Worm (Caenorhabditis elegans) whole organism, L4/young adult: Measurements from ENCODE around the gene Y38H6C.24.
"Not testable (repeated sequence)": the region's sequence is repeated elsewhere in the genome, so short reads cannot be mapped to it uniquely, and the experiment has no call there.

Source experiments
- W03F9.2 ChIP-seq: fragments of 150-350 bp; optimal IDR thresholded peaks from 2 replicates; lab custom pipeline; 2014; ENCODE audit warnings: missing biosample characterization, missing genetic modification characterization
- dao-5 ChIP-seq: sonication (generic microtip); optimal IDR thresholded peaks from 2 replicates; lab custom pipeline; 2016; ENCODE audit warnings: missing genotype, missing genetic modification characterization, moderate library complexity, missing compliant biosample characterization
- him-1 ChIP-seq: sonication (generic microtip); optimal IDR thresholded peaks from 2 replicates; lab custom pipeline; 2016; ENCODE audit warnings: missing genotype, missing genetic modification reagents, missing genetic modification characterization, missing compliant biosample characterization

The Y38H6C.24 gene

DNA sequence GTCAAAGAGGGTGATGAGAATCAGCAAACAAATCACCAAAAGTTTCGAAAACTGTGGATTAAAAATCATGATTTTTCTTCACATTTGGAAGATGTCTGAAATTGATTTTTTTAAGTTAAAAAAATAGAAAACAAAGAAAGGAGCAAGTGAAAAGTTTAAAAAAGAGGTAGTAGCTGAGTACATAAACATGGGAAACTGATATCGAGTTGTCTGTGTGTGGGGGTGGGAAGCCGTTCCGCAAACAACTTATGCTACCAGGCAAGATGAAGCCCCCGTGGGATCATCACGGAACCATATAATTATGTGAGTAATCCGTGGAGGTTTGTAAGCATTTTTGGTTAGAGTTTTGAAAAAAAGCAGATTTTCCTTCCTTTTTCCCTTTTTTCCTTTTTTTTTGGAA, 24.9 kb downstream of the Y38H6C.24 start, which contains the start of gene Y38H6C.20:
Gene Y38H6C.20, minus strand, starts transcription at position 101 of the 400 bp plus-strand sequence.
- TF ChIP-seq dao-5 (tag; lab: Kevin White, UChicago) (no peak), him-1 (tag; lab: Kevin White, UChicago) (no peak), W03F9.2 (tag; lab: Kevin White, UChicago) (no peak)

DNA sequence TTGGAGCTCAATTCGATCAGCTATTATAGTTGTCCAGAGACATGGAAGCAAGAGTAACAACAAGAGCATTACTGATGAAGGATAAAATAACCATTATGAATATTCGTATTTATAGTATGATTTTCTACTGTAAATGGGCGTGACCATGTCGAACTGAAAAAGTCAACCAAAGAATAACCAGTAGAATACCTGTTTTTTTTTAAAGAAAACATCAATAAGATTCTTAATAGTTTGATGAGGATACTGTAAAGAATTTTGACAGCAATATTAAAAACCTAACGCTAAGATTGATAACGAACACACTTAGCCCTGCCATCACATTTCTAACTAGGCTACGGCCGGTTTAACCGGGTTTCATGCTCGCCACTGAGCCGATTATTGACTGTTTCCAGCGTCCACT, 26.7 kb downstream of the Y38H6C.24 start, which contains the start of gene vmo-1:
Gene vmo-1, minus strand, starts transcription at position 101 of the 400 bp plus-strand sequence.
- TF ChIP-seq W03F9.2 (tag; lab: Kevin White, UChicago) (no peak), him-1 (tag; lab: Kevin White, UChicago) (no peak), dao-5 (tag; lab: Kevin White, UChicago) (no peak)

DNA sequence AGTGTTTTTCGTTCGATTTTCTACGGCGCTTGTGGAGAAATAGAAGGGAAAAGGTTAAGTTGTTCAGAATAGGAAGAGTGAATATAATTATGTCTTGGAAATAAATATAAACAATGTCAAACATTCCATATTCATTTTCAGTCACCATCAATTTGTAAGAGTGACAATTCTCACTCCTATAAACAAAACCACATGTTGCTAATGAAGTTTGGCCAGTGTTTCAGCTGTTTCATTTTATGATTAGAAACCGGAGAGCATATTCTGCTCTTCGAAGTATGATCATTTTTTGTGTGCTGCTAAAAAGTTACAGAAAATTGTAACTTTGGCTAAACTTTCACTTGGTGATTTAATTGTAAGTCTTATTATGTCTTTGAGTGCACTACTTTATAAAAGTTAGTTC, 28.9 kb downstream of the Y38H6C.24 start, which contains the start of gene Y38H6C.21:
Gene Y38H6C.21, minus strand, starts transcription at position 148 of the 400 bp plus-strand sequence.
- no peak for TF ChIP-seq him-1 (tag; lab: Kevin White, UChicago)
- TF ChIP-seq W03F9.2 (tag; lab: Kevin White, UChicago), result no peak
- no peak for TF ChIP-seq dao-5 (tag; lab: Kevin White, UChicago)

DNA sequence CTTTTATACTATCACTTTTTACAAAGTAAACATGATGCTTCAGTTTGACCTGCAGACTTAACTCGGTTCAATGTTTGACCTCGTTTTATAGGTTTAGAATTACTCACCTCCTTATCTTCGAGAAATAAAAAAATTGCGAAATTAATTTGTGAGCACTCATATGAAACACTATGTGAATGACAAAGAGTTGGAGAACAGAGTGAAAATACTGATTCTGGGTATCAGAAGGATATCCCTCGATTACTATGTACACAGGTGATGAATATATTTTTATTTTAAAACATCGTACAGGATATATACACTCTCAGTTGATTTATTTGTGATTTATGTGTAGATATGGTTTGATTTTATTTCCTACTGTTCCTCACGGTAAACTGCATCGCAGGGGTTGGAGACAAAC, 30.0 kb downstream of the Y38H6C.24 start, which contains the start of gene Y38H6C.23:
Gene Y38H6C.23, minus strand, starts transcription at position 101 of the 400 bp plus-strand sequence.
- TF ChIP-seq dao-5 (tag; lab: Kevin White, UChicago) (no peak), W03F9.2 (tag; lab: Kevin White, UChicago) (no peak), him-1 (tag; lab: Kevin White, UChicago) (no peak)

DNA sequence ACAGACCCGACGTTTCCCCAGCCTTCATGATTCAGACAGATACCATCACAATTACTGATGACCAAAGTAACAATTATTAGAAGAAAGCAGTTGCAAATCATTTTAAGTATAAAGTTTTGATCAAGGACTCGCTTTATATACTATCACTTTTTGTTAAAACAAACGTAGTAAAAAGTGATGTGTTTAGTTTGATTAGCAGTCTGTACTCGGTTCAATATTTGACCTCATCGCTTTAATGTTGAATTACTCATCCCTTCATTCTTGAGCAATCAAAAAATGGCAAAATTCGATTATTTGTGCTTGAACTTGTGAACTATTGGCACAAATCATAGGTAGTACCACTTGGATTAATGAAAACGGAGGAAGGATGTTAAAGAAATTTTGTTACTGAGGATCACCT, 32.0 kb downstream of the Y38H6C.24 start, which contains the start of gene abf-4:
Gene abf-4, minus strand, starts transcription at position 101 of the 400 bp plus-strand sequence.
- TF ChIP-seq dao-5 (tag; lab: Kevin White, UChicago) (no peak), W03F9.2 (tag; lab: Kevin White, UChicago) (no peak), him-1 (tag; lab: Kevin White, UChicago) (no peak)

DNA sequence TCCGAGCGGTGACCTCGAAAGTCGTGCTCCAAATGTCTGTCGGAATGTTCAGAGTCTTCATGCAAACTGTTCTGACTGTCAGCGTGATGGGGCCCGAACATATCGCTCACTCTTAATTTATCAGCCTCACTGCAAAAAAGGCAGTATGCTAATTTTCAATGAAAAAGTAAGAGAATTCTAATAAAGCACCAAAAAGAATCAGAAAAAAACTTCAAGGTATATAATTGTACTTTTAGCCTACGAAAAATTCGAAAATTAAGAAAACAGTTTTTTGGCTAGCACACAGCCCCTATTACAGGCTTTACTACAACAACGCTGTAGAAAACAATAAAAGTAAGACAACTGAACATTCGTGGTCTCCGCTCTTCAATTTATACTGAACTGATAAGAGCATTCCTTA, 35.6 kb downstream of the Y38H6C.24 start, which contains the start of gene F26F2.1:
Gene F26F2.1, minus strand, starts transcription at position 101 of the 400 bp plus-strand sequence.
- no peak for TF ChIP-seq W03F9.2 (tag; lab: Kevin White, UChicago)
- TF ChIP-seq dao-5 (tag; lab: Kevin White, UChicago), result no peak
- TF ChIP-seq him-1 (tag; lab: Kevin White, UChicago), result no peak

DNA sequence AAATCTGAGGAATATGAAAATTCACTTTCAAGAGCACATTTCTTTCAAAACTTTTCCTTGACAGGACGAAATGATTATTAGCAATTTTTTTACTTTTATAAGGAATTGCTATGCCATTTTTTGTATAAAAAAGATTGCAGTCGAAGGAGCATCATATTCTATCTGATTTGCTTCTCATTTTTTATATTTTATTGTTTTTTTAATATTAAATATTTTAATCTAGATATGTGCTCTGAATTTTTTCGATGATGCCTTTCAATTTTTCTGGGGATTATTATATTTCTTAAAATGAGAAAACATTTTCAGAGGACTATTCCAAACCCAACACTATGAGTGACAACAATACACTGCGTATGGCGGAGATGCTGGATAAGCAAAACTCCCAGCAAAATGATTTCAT, 37.8 kb downstream of the Y38H6C.24 start, which contains the start of gene F26F2.13:
Gene F26F2.13, plus strand, starts transcription at position 301 of the 400 bp plus-strand sequence.
- not testable (repeated sequence) for TF ChIP-seq him-1, W03F9.2, dao-5 (tag; lab: Kevin White, UChicago)

DNA sequence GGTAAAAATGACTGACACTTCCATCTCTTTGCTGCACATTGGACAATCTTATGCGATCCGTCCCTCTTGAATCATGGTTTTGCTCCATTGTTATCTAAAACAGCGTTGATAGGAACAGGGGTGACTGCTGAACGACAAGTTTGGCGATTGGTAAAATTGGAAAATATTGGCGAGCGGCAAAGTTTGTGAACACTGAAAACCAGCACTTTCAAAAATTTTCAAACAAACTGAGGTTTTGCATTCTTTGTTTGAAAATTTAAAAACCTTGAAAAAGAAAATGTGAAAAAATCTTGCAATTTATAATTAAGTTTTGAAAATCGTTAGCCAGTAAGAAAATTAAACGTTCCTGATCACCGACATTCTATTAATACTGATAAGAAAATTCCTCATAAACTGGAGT, 40.2 kb downstream of the Y38H6C.24 start, which contains the start of gene F26F2.3:
Gene F26F2.3, minus strand, starts transcription at position 101 of the 400 bp plus-strand sequence.
- TF ChIP-seq W03F9.2 (tag; lab: Kevin White, UChicago), result no peak
- TF ChIP-seq dao-5 (tag; lab: Kevin White, UChicago), result no peak
- no peak for TF ChIP-seq him-1 (tag; lab: Kevin White, UChicago)

DNA sequence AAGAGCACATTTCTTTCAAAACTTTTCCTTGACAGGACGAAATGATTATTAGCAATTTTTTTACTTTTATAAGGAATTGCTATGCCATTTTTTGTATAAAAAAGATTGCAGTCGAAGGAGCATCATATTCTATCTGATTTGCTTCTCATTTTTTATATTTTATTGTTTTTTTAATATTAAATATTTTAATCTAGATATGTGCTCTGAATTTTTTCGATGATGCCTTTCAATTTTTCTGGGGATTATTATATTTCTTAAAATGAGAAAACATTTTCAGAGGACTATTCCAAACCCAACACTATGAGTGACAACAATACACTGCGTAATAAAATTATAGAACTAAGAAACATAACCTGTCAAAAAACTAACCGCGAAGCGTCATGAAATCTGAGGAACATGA, 42.8 kb downstream of the Y38H6C.24 start, which contains the start of gene F26F2.4:
Gene F26F2.4, plus strand, starts transcription at position 301 of the 400 bp plus-strand sequence.
- not testable (repeated sequence) for TF ChIP-seq him-1, W03F9.2, dao-5 (tag; lab: Kevin White, UChicago)

DNA sequence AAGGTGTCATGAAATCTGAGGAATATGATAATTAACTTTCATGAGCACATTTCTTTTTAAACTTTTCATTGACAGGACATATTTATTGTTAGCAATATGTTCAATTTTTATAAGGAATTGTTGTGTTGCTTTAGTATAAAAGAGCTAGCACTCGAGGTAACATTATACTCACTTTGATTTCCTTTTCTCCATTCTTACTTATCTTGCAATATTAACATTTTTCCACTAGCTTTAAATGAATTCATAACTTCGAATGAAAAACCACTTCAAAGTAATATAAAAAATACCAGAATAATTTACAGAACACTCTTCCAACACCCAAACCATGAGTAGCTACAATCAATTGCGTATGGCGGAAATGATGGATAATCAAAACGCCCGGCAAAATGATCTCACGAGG, 47.2 kb downstream of the Y38H6C.24 start, which contains the start of gene F26F2.5:
Gene F26F2.5, plus strand, starts transcription at position 301 of the 400 bp plus-strand sequence.
- TF ChIP-seq dao-5 (tag; lab: Kevin White, UChicago) (no peak), him-1 (tag; lab: Kevin White, UChicago) (no peak), W03F9.2 (tag; lab: Kevin White, UChicago) (no peak)

DNA sequence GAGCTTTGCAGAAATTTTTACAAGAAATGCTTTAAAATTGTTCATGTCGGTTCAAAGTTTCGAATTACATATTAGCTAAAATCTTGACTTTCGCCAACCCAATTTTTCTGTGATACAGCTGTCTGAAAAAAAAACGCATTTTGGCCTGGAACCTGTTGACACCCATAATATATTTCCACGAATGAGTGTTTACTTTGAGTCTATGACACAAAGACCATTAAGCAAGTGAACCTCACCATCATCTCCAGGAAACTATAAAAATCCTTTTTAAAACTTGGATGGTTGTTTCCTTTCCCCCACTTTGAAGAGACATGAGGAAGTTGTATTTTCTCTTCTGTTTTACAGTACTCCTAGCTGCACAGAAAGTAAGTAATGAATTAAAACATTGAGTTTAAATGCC, 48.1 kb downstream of the Y38H6C.24 start, which contains the start of gene clec-263:
Gene clec-263, plus strand, starts transcription at position 301 of the 400 bp plus-strand sequence.
- TF ChIP-seq W03F9.2 (tag; lab: Kevin White, UChicago), result no peak
- no peak for TF ChIP-seq dao-5 (tag; lab: Kevin White, UChicago)
- no peak for TF ChIP-seq him-1 (tag; lab: Kevin White, UChicago)

DNA sequence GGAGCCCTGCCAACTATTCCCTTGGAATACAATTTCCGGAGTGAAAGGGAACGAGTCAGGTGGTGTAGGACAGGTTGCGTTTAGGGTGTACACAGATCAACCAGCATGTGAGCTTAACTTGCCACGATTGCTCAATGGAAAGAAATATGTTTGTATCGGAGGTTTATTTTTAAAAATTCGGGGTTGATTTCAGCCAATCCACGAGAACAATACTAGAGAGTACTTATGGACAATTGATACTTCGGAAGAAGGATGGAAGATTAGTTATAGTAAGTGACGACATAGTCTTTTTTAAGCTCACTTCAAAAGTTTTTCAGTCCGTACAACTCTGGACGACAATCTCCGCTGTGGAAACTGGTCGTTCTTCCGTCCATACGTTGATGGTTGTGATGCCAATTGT, 48.6 kb downstream of the Y38H6C.24 start:
- no peak for TF ChIP-seq W03F9.2 (tag; lab: Kevin White, UChicago)
- TF ChIP-seq dao-5 (tag; lab: Kevin White, UChicago), result no peak
- TF ChIP-seq him-1 (tag; lab: Kevin White, UChicago), result no peak
